Fruit fly (Drosophila melanogaster) whole organism, wandering third instar larva: Measurements from ENCODE around the gene CG15023.

Experiments used
- Abd-B ChIP-seq: fragments of >200 bp; optimal IDR thresholded peaks from 2 replicates; lab custom pipeline; 2017; ENCODE audit warnings: missing biosample characterization, missing genetic modification characterization
- CG9705 ChIP-seq: fragments of 200-800 bp; sonication (Bioruptor generic); optimal IDR thresholded peaks from 2 replicates; lab custom pipeline; 2018; ENCODE audit warnings: missing biosample characterization, mild to moderate bottlenecking, missing genetic modification characterization
- HLH106 ChIP-seq: fragments of 200-800 bp; optimal IDR thresholded peaks from 3 replicates; lab custom pipeline; 2019; ENCODE audit warnings: missing biosample characterization, mild to moderate bottlenecking, missing genetic modification characterization, moderate library complexity
- Hr78 ChIP-seq: fragments of >200 bp; optimal IDR thresholded peaks from 2 replicates; lab custom pipeline; 2017; ENCODE audit warnings: missing biosample characterization, missing genetic modification characterization
- br ChIP-seq: fragments of 200-800 bp; sonication (Bioruptor generic); optimal IDR thresholded peaks from 2 replicates; lab custom pipeline; 2016; ENCODE audit warnings: missing biosample characterization, missing genetic modification characterization
- dmrt93B ChIP-seq: fragments of 200-800 bp; sonication (Bioruptor generic); optimal IDR thresholded peaks from 2 replicates; lab custom pipeline; 2018; ENCODE audit warnings: missing biosample characterization, mild to moderate bottlenecking, missing genetic modification characterization
- fru ChIP-seq: fragments of 200-800 bp; sonication (Bioruptor generic); optimal IDR thresholded peaks from 3 replicates; lab custom pipeline; 2016; ENCODE audit warnings: missing biosample characterization, mild to moderate bottlenecking, missing genetic modification characterization
- h ChIP-seq: fragments of 200-800 bp; sonication (Bioruptor generic); optimal IDR thresholded peaks from 3 replicates; lab custom pipeline; 2016; ENCODE audit warnings: missing biosample characterization, mild to moderate bottlenecking, missing genetic modification characterization
- pan ChIP-seq: fragments of >200 bp; optimal IDR thresholded peaks from 2 replicates; lab custom pipeline; 2017
- tai ChIP-seq: sonication (Bioruptor generic); optimal IDR thresholded peaks from 2 replicates; lab custom pipeline; 2016; ENCODE audit warnings: missing biosample characterization, missing genetic modification characterization
- usp ChIP-seq: fragments of >200 bp; optimal IDR thresholded peaks from 2 replicates; lab custom pipeline; 2017; ENCODE audit warnings: missing biosample characterization, missing genetic modification characterization

dm6 chr3L:4415326-4416274, 45.7 kb downstream of the CG15023 start:
- TF ChIP-seq pan (lab: Kevin White, UChicago) (no peak), fru (no peak), tai (GFP tag; lab: Kevin White, UChicago) (no peak), Abd-B (GFP tag; lab: Kevin White, UChicago) (no peak), dmrt93B (GFP tag; lab: Kevin White, UChicago) (no peak), h (GFP tag; lab: Kevin White, UChicago) (no peak), br (GFP tag; lab: Kevin White, UChicago) (no peak), usp (GFP tag; lab: Kevin White, UChicago) (no peak), CG9705 (no peak), Hr78 (GFP tag; lab: Kevin White, UChicago) (no peak), HLH106 (tag; lab: Kevin White, UChicago) (no peak)
